Fruit fly (Drosophila melanogaster) whole organism, embryonic: ENCODE data around the gene CG13622.

Source experiments
- Adf1 ChIP-seq: fragments of 200-800 bp; sonication (Bioruptor generic); IDR thresholded peaks from 2 replicates; pipeline ENCODE4 v1.3.6; 2022; ENCODE audit warnings: missing biosample characterization, missing genetic modification characterization
- Blimp-1 ChIP-seq: fragments of 200-800 bp; sonication (Bioruptor generic); optimal IDR thresholded peaks from 3 replicates; lab custom pipeline; 2018; ENCODE audit warnings: missing biosample characterization, missing genetic modification characterization, mild to moderate bottlenecking, moderate library complexity, missing genetic modification reagents
- CG10959 ChIP-seq: fragments of 200-800 bp; sonication (Bioruptor generic); IDR thresholded peaks from 2 replicates; pipeline ENCODE4 v1.3.6; 2022; ENCODE audit warnings: missing biosample characterization, missing genetic modification characterization
- CG11085 ChIP-seq: fragments of 200-800 bp; sonication (Bioruptor generic); IDR thresholded peaks from 2 replicates; pipeline ENCODE4 v1.3.6; 2022; ENCODE audit warnings: missing biosample characterization, missing genetic modification characterization
- CG11723 ChIP-seq: fragments of 200-800 bp; sonication (Bioruptor generic); optimal IDR thresholded peaks from 2 replicates; lab custom pipeline; 2017; ENCODE audit warnings: missing biosample characterization, mild to moderate bottlenecking, missing genetic modification characterization
- CG12769 ChIP-seq: fragments of 200-800 bp; sonication (Bioruptor generic); optimal IDR thresholded peaks from 2 replicates; lab custom pipeline; 2019; ENCODE audit warnings: missing biosample characterization, mild to moderate bottlenecking, missing genetic modification characterization, moderate library complexity
- CG13894 ChIP-seq: fragments of 200-800 bp; sonication (Bioruptor generic); optimal IDR thresholded peaks from 3 replicates; lab custom pipeline; 2018; ENCODE audit warnings: missing biosample characterization, mild to moderate bottlenecking, missing genetic modification characterization, moderate library complexity
- CG16779 ChIP-seq: fragments of 200-800 bp; sonication (Bioruptor generic); IDR thresholded peaks from 2 replicates; pipeline ENCODE4 v1.3.6; 2022; ENCODE audit warnings: missing biosample characterization, missing genetic modification characterization
- CG1792 ChIP-seq: fragments of 200-800 bp; sonication (Bioruptor generic); optimal IDR thresholded peaks from 2 replicates; lab custom pipeline; 2016; ENCODE audit warnings: missing biosample characterization, missing genetic modification characterization
- CG18262 ChIP-seq: fragments of 200-800 bp; optimal IDR thresholded peaks from 3 replicates; lab custom pipeline; 2019; ENCODE audit warnings: missing biosample characterization, mild to moderate bottlenecking, missing genetic modification characterization, moderate library complexity
- CG18599 ChIP-seq: fragments of 200-800 bp; sonication (Bioruptor generic); optimal IDR thresholded peaks from 3 replicates; lab custom pipeline; 2017; ENCODE audit warnings: missing biosample characterization, missing genetic modification characterization, mild to moderate bottlenecking, moderate library complexity, missing genetic modification reagents
- CG18619 ChIP-seq: fragments of 200-800 bp; sonication (Bioruptor generic); optimal IDR thresholded peaks from 3 replicates; lab custom pipeline; 2017; ENCODE audit warnings: missing biosample characterization, mild to moderate bottlenecking, missing genetic modification characterization
- CG2116 ChIP-seq: fragments of 200-800 bp; sonication (Bioruptor generic); optimal IDR thresholded peaks from 3 replicates; lab custom pipeline; 2018; ENCODE audit warnings: missing biosample characterization, mild to moderate bottlenecking, missing genetic modification characterization
- CG2875 ChIP-seq: fragments of 200-800 bp; sonication (Bioruptor generic); optimal IDR thresholded peaks from 2 replicates; lab custom pipeline; 2017; ENCODE audit warnings: missing biosample characterization, mild to moderate bottlenecking, missing genetic modification characterization, missing genetic modification reagents
- CG32532 ChIP-seq: fragments of 200-800 bp; sonication (Bioruptor generic); IDR thresholded peaks from 2 replicates; pipeline ENCODE4 v1.3.6; 2022; ENCODE audit warnings: missing biosample characterization, missing genetic modification characterization
- CG3281 ChIP-seq: fragments of 200-800 bp; sonication (Bioruptor generic); optimal IDR thresholded peaks from 3 replicates; lab custom pipeline; 2017; ENCODE audit warnings: missing biosample characterization, mild to moderate bottlenecking, missing genetic modification characterization
- CG34422 ChIP-seq: fragments of 200-800 bp; sonication (Bioruptor generic); IDR thresholded peaks from 3 replicates; pipeline ENCODE4 v1.3.6; 2022; ENCODE audit warnings: missing biosample characterization, missing genetic modification characterization
- CG6254 ChIP-seq: fragments of 200-800 bp; sonication (Bioruptor generic); optimal IDR thresholded peaks from 3 replicates; lab custom pipeline; 2017; ENCODE audit warnings: mild to moderate bottlenecking, missing biosample characterization, missing genetic modification reagents, missing genetic modification characterization
- CG8089 ChIP-seq: fragments of 200-800 bp; sonication (Bioruptor generic); optimal IDR thresholded peaks from 3 replicates; lab custom pipeline; 2016; ENCODE audit warnings: missing biosample characterization, missing genetic modification characterization
- CTCF ChIP-seq: fragments of 200-800 bp; sonication (Bioruptor generic); optimal IDR thresholded peaks from 2 replicates; lab custom pipeline; 2017; ENCODE audit warnings: missing biosample characterization, mild to moderate bottlenecking, missing genetic modification characterization, moderate library complexity
- D19A ChIP-seq: fragments of 200-800 bp; optimal IDR thresholded peaks from 3 replicates; lab custom pipeline; 2019; ENCODE audit warnings: missing biosample characterization, mild to moderate bottlenecking, missing genetic modification characterization, moderate library complexity
- Dp ChIP-seq: fragments of 200-800 bp; sonication (Bioruptor generic); optimal IDR thresholded peaks from 2 replicates; lab custom pipeline; 2018; ENCODE audit warnings: missing biosample characterization, mild to moderate bottlenecking, missing genetic modification characterization, moderate library complexity
- Ets65A ChIP-seq: fragments of 200-800 bp; sonication (Bioruptor generic); peaks from one replicate; lab custom pipeline; 2016; ENCODE audit warnings: missing biosample characterization, missing genetic modification characterization
- Gug ChIP-seq: fragments of 200-800 bp; sonication (Bioruptor generic); IDR thresholded peaks from 4 replicates; pipeline ENCODE4 v1.3.6; 2022; ENCODE audit warnings: missing biosample characterization, missing genetic modification characterization
- H2.0 ChIP-seq: fragments of 200-800 bp; sonication (Bioruptor generic); IDR thresholded peaks from 2 replicates; pipeline ENCODE4 v1.3.6; 2022; ENCODE audit warnings: missing biosample characterization, missing genetic modification characterization
- HHEX ChIP-seq: fragments of 200-800 bp; sonication (Bioruptor generic); optimal IDR thresholded peaks from 3 replicates; lab custom pipeline; 2017; ENCODE audit warnings: missing biosample characterization, mild to moderate bottlenecking, missing genetic modification characterization, missing genetic modification reagents
- Hand ChIP-seq: fragments of 200-800 bp; sonication (Bioruptor generic); optimal IDR thresholded peaks from 2 replicates; lab custom pipeline; 2017; ENCODE audit warnings: mild to moderate bottlenecking, missing biosample characterization, missing genetic modification reagents, missing genetic modification characterization
- Hr3 ChIP-seq: fragments of 200-800 bp; sonication (Bioruptor generic); optimal IDR thresholded peaks from 3 replicates; lab custom pipeline; 2016; ENCODE audit warnings: missing biosample characterization, missing genetic modification characterization
- Hr39 ChIP-seq: fragments of >200 bp; optimal IDR thresholded peaks from 2 replicates; lab custom pipeline; 2017
- Meics ChIP-seq: fragments of 200-800 bp; sonication (Bioruptor generic); optimal IDR thresholded peaks from 2 replicates; lab custom pipeline; 2017; ENCODE audit warnings: missing biosample characterization, mild to moderate bottlenecking, missing genetic modification characterization
- Sin3A ChIP-seq: fragments of >200 bp; optimal IDR thresholded peaks from 2 replicates; lab custom pipeline; 2018
- aop ChIP-seq: fragments of 200-800 bp; sonication (Bioruptor generic); IDR thresholded peaks from 2 replicates; pipeline ENCODE4 v1.3.6; 2022; ENCODE audit warnings: missing biosample characterization, missing genetic modification characterization
- bbx ChIP-seq: fragments of 200-800 bp; sonication (Bioruptor generic); IDR thresholded peaks from 2 replicates; pipeline ENCODE4 v1.3.6; 2022; ENCODE audit warnings: missing biosample characterization, missing genetic modification characterization; ENCODE audit not compliant: partially characterized antibody
- bcd ChIP-seq: fragments of 200-800 bp; sonication (Bioruptor generic); optimal IDR thresholded peaks from 2 replicates; lab custom pipeline; 2017; ENCODE audit warnings: missing biosample characterization, mild to moderate bottlenecking, missing genetic modification characterization
- bsh ChIP-seq, 2 experiments: fragments of 200-800 bp; sonication (Bioruptor generic); optimal IDR thresholded peaks; 2 replicates each; lab custom pipeline; 2017 to 2018; ENCODE audit warnings: mild to moderate bottlenecking in 2 of 2, missing biosample characterization in 2 of 2, missing genetic modification characterization in 2 of 2, moderate library complexity in 1 of 2
- caup ChIP-seq: fragments of 200-800 bp; sonication (Bioruptor generic); optimal IDR thresholded peaks from 3 replicates; lab custom pipeline; 2017; ENCODE audit warnings: missing biosample characterization, mild to moderate bottlenecking, missing genetic modification characterization, moderate library complexity; ENCODE audit not compliant: severe bottlenecking
- chinmo ChIP-seq: fragments of 200-800 bp; sonication (Bioruptor generic); IDR thresholded peaks from 4 replicates; pipeline ENCODE4 v1.3.6; 2022; ENCODE audit warnings: missing biosample characterization, missing genetic modification characterization; ENCODE audit not compliant: partially characterized antibody
- dm ChIP-seq: fragments of 200-800 bp; sonication (Bioruptor generic); optimal IDR thresholded peaks from 3 replicates; lab custom pipeline; 2016; ENCODE audit warnings: missing biosample characterization, missing genetic modification characterization
- dpn ChIP-seq, 2 experiments: fragments of 200-800 bp; sonication (Bioruptor generic); optimal IDR thresholded peaks; 3 replicates each; lab custom pipeline; 2016; ENCODE audit warnings: missing biosample characterization in 2 of 2, missing genetic modification characterization in 2 of 2
- eyg ChIP-seq: fragments of 200-800 bp; sonication (Bioruptor generic); optimal IDR thresholded peaks from 3 replicates; lab custom pipeline; 2016; ENCODE audit warnings: missing biosample characterization, missing genetic modification characterization
- mirr ChIP-seq: fragments of 200-800 bp; sonication (Bioruptor generic); optimal IDR thresholded peaks from 3 replicates; lab custom pipeline; 2018; ENCODE audit warnings: missing biosample characterization, mild to moderate bottlenecking, missing genetic modification characterization
- nom ChIP-seq: fragments of 200-800 bp; sonication (Bioruptor generic); optimal IDR thresholded peaks from 2 replicates; lab custom pipeline; 2017; ENCODE audit warnings: missing biosample characterization, missing genetic modification characterization, mild to moderate bottlenecking, moderate library complexity, missing genetic modification reagents
- odd ChIP-seq: fragments of 200-800 bp; sonication (Bioruptor generic); optimal IDR thresholded peaks from 2 replicates; lab custom pipeline; 2017; ENCODE audit warnings: missing biosample characterization, mild to moderate bottlenecking, missing genetic modification characterization
- p53 ChIP-seq: fragments of 200-800 bp; sonication (Bioruptor generic); optimal IDR thresholded peaks from 2 replicates; lab custom pipeline; 2016; ENCODE audit warnings: missing biosample characterization, missing genetic modification characterization
- phol ChIP-seq: fragments of 200-800 bp; sonication (Bioruptor generic); optimal IDR thresholded peaks from 3 replicates; lab custom pipeline; 2018; ENCODE audit warnings: missing biosample characterization, mild to moderate bottlenecking, missing genetic modification characterization, moderate library complexity
- prd ChIP-seq, 3 experiments: fragments of >200 bp in 2 of 3; fragments of 200-800 bp in 1 of 3; sonication (Bioruptor generic) in 1 of 3; optimal IDR thresholded peaks in 2 of 3; IDR thresholded peaks in 1 of 3; 2 replicates in 2 of 3; 3 replicates in 1 of 3; pipeline versions ENCODE4 v1.3.6 to Lab custom; 2017 to 2022; ENCODE audit warnings: missing biosample characterization in 1 of 3, missing genetic modification characterization in 1 of 3
- psq ChIP-seq: fragments of 200-800 bp; sonication (Bioruptor generic); optimal IDR thresholded peaks from 2 replicates; lab custom pipeline; 2017; ENCODE audit warnings: missing biosample characterization, missing genetic modification characterization
- tgo ChIP-seq: fragments of 200-800 bp; sonication (Bioruptor generic); IDR thresholded peaks from 3 replicates; pipeline ENCODE4 v1.3.6; 2022; ENCODE audit warnings: missing biosample characterization, missing genetic modification characterization
- trh ChIP-seq: fragments of 200-800 bp; sonication (Bioruptor generic); optimal IDR thresholded peaks from 2 replicates; lab custom pipeline; 2016; ENCODE audit warnings: missing biosample characterization, missing genetic modification characterization
- vvl ChIP-seq: fragments of 200-800 bp; sonication (Bioruptor generic); IDR thresholded peaks from 2 replicates; pipeline ENCODE4 v1.3.6; 2022; ENCODE audit warnings: missing biosample characterization, missing genetic modification characterization
- zfh1 ChIP-seq: fragments of 200-800 bp; sonication (Bioruptor generic); IDR thresholded peaks from 3 replicates; pipeline ENCODE4 v1.3.6; 2022; ENCODE audit warnings: missing biosample characterization, missing genetic modification characterization

Gene CG13622

dm6 chr3R:24544388-24544787 lies 20.9 kb upstream of the CG13622 start, which contains the start of gene Esyt2 (continued):
- TF ChIP-seq eyg: no peak
- no peak for TF ChIP-seq CTCF (GFP tag; lab: Kevin White, UChicago)
- peak; percentile 64; the same call in 1 of the 3 replicates for TF ChIP-seq CG34422 (GFP tag; lab: Robert Waterston, UW)
- TF ChIP-seq Meics: peak; percentile 73
- TF ChIP-seq CG2875: no peak
- TF ChIP-seq tgo (GFP tag; lab: Robert Waterston, UW): peak; percentile 58; the same call in 2 of the 3 replicates
- TF ChIP-seq CG12769: peak; percentile 37
- no peak for TF ChIP-seq psq (GFP tag; lab: Kevin White, UChicago)
- peak; percentile 74 for TF ChIP-seq CG32532 (GFP tag; lab: Robert Waterston, UW)
- TF ChIP-seq bcd (GFP tag; lab: Kevin White, UChicago): peak; percentile 53
- TF ChIP-seq p53 (GFP tag; lab: Kevin White, UChicago): no peak
- peak; percentile 56 for TF ChIP-seq Dp (GFP tag; lab: Kevin White, UChicago)
- no peak for TF ChIP-seq prd (optimal IDR thresholded peaks at IDR 0.05; lab: Kevin White, UChicago)
- peak; percentile 27; the same call in 1 of the 3 replicates for TF ChIP-seq prd (GFP tag; IDR thresholded peaks at IDR 0.05; lab: Robert Waterston, UW)
- no peak for TF ChIP-seq CG8089
- peak; percentile 55 for TF ChIP-seq HHEX (GFP tag; lab: Kevin White, UChicago)
- peak; percentile 45 for TF ChIP-seq CG18619 (GFP tag; lab: Kevin White, UChicago)
- no peak for TF ChIP-seq Hr39 (lab: Kevin White, UChicago)
- peak; percentile 66; the same call in 2 of the 4 replicates for TF ChIP-seq Gug (GFP tag; lab: Robert Waterston, UW)
- no peak for TF ChIP-seq CG1792 (GFP tag; lab: Kevin White, UChicago)
- TF ChIP-seq CG18262 (tag; lab: Kevin White, UChicago): peak; percentile 47
- TF ChIP-seq odd: no peak
- TF ChIP-seq vvl (GFP tag; lab: Robert Waterston, UW): peak; percentile 62
- peak; percentile 27 for TF ChIP-seq Blimp-1 (GFP tag; lab: Kevin White, UChicago)
- no peak for TF ChIP-seq Sin3A
- TF ChIP-seq zfh1 (GFP tag; lab: Robert Waterston, UW): peak; percentile 6; the same call in 1 of the 3 replicates
- no peak for TF ChIP-seq dm
- no peak for TF ChIP-seq CG11085
- no peak for TF ChIP-seq chinmo
- TF ChIP-seq trh: no peak
- TF ChIP-seq mirr (GFP tag; lab: Kevin White, UChicago): peak; percentile 69
- peak; percentile 16 for TF ChIP-seq caup (GFP tag; lab: Kevin White, UChicago)
- peak; percentile 54 for TF ChIP-seq CG3281 (GFP tag; lab: Kevin White, UChicago)
- TF ChIP-seq CG2116: no peak
- TF ChIP-seq Hand: peak; percentile 8
- TF ChIP-seq D19A (tag; lab: Kevin White, UChicago): peak; percentile 15
- TF ChIP-seq phol (tag; lab: Kevin White, UChicago): peak; percentile 13
- no peak for TF ChIP-seq nom (GFP tag; lab: Kevin White, UChicago)
- TF ChIP-seq Adf1 (GFP tag; lab: Robert Waterston, UW): no peak; the same call in 1 of the 2 replicates
- no peak for TF ChIP-seq aop (GFP tag; lab: Robert Waterston, UW)
- TF ChIP-seq bsh (GFP tag; optimal IDR thresholded peaks at IDR 0.05; lab: Kevin White, UChicago): peak in 1 of 2 experiments; percentile 13
- TF ChIP-seq Hr3 (GFP tag; lab: Kevin White, UChicago): no peak
- peak; percentile 20; the same call in 1 of the 2 replicates for TF ChIP-seq bbx (GFP tag; lab: Robert Waterston, UW)
- peak in 1 of 2 experiments; percentile 12 for TF ChIP-seq dpn (GFP tag; optimal IDR thresholded peaks at IDR 0.05; lab: Kevin White, UChicago)
- TF ChIP-seq H2.0 (GFP tag; lab: Robert Waterston, UW): peak; percentile 32; the same call in 1 of the 2 replicates
- TF ChIP-seq CG13894 (tag; lab: Kevin White, UChicago): peak; percentile 18
- TF ChIP-seq CG6254: no peak
- no peak for TF ChIP-seq CG11723 (GFP tag; lab: Kevin White, UChicago)
- 0 out of 2 replicates have a peak, but pooled peaks have one; percentile 7 for TF ChIP-seq CG16779
- no peak for TF ChIP-seq CG10959 (GFP tag; lab: Robert Waterston, UW)
- TF ChIP-seq Ets65A (GFP tag; lab: Kevin White, UChicago): no peak
- peak; percentile 62 for TF ChIP-seq CG18599 (GFP tag; lab: Kevin White, UChicago)
